Fruit fly (Drosophila melanogaster): ENCODE results near the gene AGO2.

dm6 chr3L:15588514-15589138, 34.7 kb downstream of the AGO2 start, which contains the start of gene RhoGAP71E:
- no peak for TF ChIP-seq pan (optimal IDR thresholded peaks at IDR 0.05)
- no peak for TF ChIP-seq CG8478 (optimal IDR thresholded peaks at IDR 0.05)
- no peak for TF ChIP-seq psq (optimal IDR thresholded peaks at IDR 0.05)
- TF ChIP-seq Dll (optimal IDR thresholded peaks at IDR 0.05) = no peak
- no peak for TF ChIP-seq usp (GFP tag; optimal IDR thresholded peaks at IDR 0.05)
